Worm (Caenorhabditis elegans) whole organism, L4 larva: ENCODE results near the gene F13B12.6.
A peak's percentile ranks its signal among the peaks of the same experiment; 100 is the strongest.

Source experiments
- F26F4.8 ChIP-seq: fragments of 200-800 bp; sonication (Bioruptor generic); conservative IDR thresholded peaks from 2 replicates; pipeline ENCODE4 v1.3.6; 2022; ENCODE audit warnings: missing genetic modification characterization, missing compliant biosample characterization
- F49E8.2 ChIP-seq: sonication (generic microtip); optimal IDR thresholded peaks from 2 replicates; lab custom pipeline; 2016; ENCODE audit warnings: missing compliant biosample characterization, mild to moderate bottlenecking, missing genetic modification characterization, borderline replicate concordance
- R02D3.7 ChIP-seq: fragments of 150-350 bp; sonication (generic microtip); optimal IDR thresholded peaks from 3 replicates; lab custom pipeline; 2014; ENCODE audit warnings: missing biosample characterization, missing genetic modification characterization
- T20F7.1 ChIP-seq: fragments of 200-800 bp; sonication (Bioruptor generic); optimal IDR thresholded peaks from 2 replicates; lab custom pipeline; 2018; ENCODE audit warnings: mild to moderate bottlenecking, missing genetic modification characterization, missing compliant biosample characterization
- Y105C5A.15 ChIP-seq: fragments of 200-800 bp; sonication (Bioruptor generic); IDR thresholded peaks from 2 replicates; pipeline ENCODE4 v1.3.6; 2022; ENCODE audit warnings: missing genetic modification characterization, missing compliant biosample characterization
- Y48G9A.11 ChIP-seq: fragments of 200-800 bp; sonication (Bioruptor generic); IDR thresholded peaks from 2 replicates; pipeline ENCODE4 v1.3.6; 2022; ENCODE audit warnings: missing genetic modification reagents, missing genetic modification characterization, missing compliant biosample characterization
- Y75B8A.6 ChIP-seq: fragments of 200-800 bp; sonication (Bioruptor generic); IDR thresholded peaks from 2 replicates; pipeline ENCODE4 v1.3.6; 2022; ENCODE audit warnings: missing genetic modification reagents, missing genetic modification characterization, missing compliant biosample characterization
- aha-1 ChIP-seq: fragments of 150-350 bp; peaks from one replicate; lab custom pipeline; 2014; ENCODE audit warnings: missing biosample characterization, missing genetic modification characterization
- arid-1 ChIP-seq: fragments of 200-800 bp; sonication (Bioruptor generic); conservative IDR thresholded peaks from 2 replicates; pipeline ENCODE4 v1.3.6; 2022; ENCODE audit warnings: missing genetic modification reagents, missing genetic modification characterization, missing compliant biosample characterization
- ceh-62 ChIP-seq: sonication (generic microtip); optimal IDR thresholded peaks from 2 replicates; lab custom pipeline; 2017; ENCODE audit warnings: missing biosample characterization, missing genetic modification characterization
- cey-2 ChIP-seq: sonication (generic microtip); optimal IDR thresholded peaks from 3 replicates; lab custom pipeline; 2017; ENCODE audit warnings: missing genetic modification characterization, mild to moderate bottlenecking, missing compliant biosample characterization, antibody characterized with exemption, borderline replicate concordance; ENCODE audit not compliant: insufficient read depth
- daf-16 ChIP-seq, 3 experiments: sonication (generic microtip); optimal IDR thresholded peaks; 2 replicates each; lab custom pipeline; 2016 to 2017; ENCODE audit warnings: missing genetic modification characterization in 3 of 3, missing genetic modification reagents in 3 of 3, mild to moderate bottlenecking in 2 of 3, missing compliant biosample characterization in 2 of 3, missing biosample characterization in 1 of 3, moderate library complexity in 1 of 3
- daf-19 ChIP-seq: fragments of 200-800 bp; sonication (Bioruptor generic); conservative IDR thresholded peaks from 2 replicates; pipeline ENCODE4 v1.3.6; 2022; ENCODE audit warnings: missing genetic modification characterization, missing compliant biosample characterization
- dve-1 ChIP-seq: sonication (generic microtip); optimal IDR thresholded peaks from 2 replicates; lab custom pipeline; 2017; ENCODE audit warnings: antibody characterized with exemption, mild to moderate bottlenecking, missing genetic modification characterization, missing compliant biosample characterization; ENCODE audit not compliant: insufficient read depth
- hlh-11 ChIP-seq: fragments of 200-800 bp; sonication (Bioruptor generic); optimal IDR thresholded peaks from 2 replicates; lab custom pipeline; 2018; ENCODE audit warnings: mild to moderate bottlenecking, missing genetic modification characterization, missing compliant biosample characterization
- hlh-30 ChIP-seq: sonication (generic microtip); optimal IDR thresholded peaks from 2 replicates; lab custom pipeline; 2017; ENCODE audit warnings: antibody characterized with exemption, mild to moderate bottlenecking, missing genetic modification characterization, missing compliant biosample characterization; ENCODE audit not compliant: insufficient read depth
- hmg-1.1 ChIP-seq: fragments of 200-800 bp; sonication (Bioruptor generic); IDR thresholded peaks from 2 replicates; pipeline ENCODE4 v1.3.6; 2022; ENCODE audit warnings: missing genetic modification reagents, missing genetic modification characterization, missing compliant biosample characterization
- jun-1 ChIP-seq: fragments of 150-350 bp; optimal IDR thresholded peaks from 2 replicates; lab custom pipeline; 2014; ENCODE audit warnings: missing biosample characterization, missing genetic modification reagents, missing genetic modification characterization
- lin-15B ChIP-seq: fragments of 150-350 bp; sonication (generic microtip); optimal IDR thresholded peaks from 3 replicates; lab custom pipeline; 2014; ENCODE audit warnings: missing biosample characterization, missing genetic modification characterization
- lin-39 ChIP-seq: fragments of 150-350 bp; optimal IDR thresholded peaks from 2 replicates; lab custom pipeline; 2014; ENCODE audit warnings: missing biosample characterization, missing genetic modification reagents, missing genetic modification characterization
- mdl-1 ChIP-seq, 2 experiments: fragments of 150-350 bp in 1 of 2; sonication (generic microtip) in 1 of 2; optimal IDR thresholded peaks; 2 replicates each; lab custom pipeline; 2014 to 2017; ENCODE audit warnings: missing biosample characterization in 2 of 2, missing genetic modification characterization in 2 of 2
- mep-1 ChIP-seq: fragments of 150-350 bp; sonication (generic microtip); optimal IDR thresholded peaks from 3 replicates; lab custom pipeline; 2014; ENCODE audit warnings: missing biosample characterization, missing genetic modification characterization
- mxl-2 ChIP-seq: fragments of 200-800 bp; sonication (Bioruptor generic); conservative IDR thresholded peaks from 2 replicates; pipeline ENCODE4 v1.3.6; 2022; ENCODE audit warnings: missing genetic modification reagents, missing genetic modification characterization, missing compliant biosample characterization
- nhr-237 ChIP-seq: sonication (generic microtip); optimal IDR thresholded peaks from 2 replicates; lab custom pipeline; 2017; ENCODE audit warnings: missing biosample characterization, missing genetic modification characterization
- nhr-28 ChIP-seq: fragments of 150-350 bp; optimal IDR thresholded peaks from 2 replicates; lab custom pipeline; 2014; ENCODE audit warnings: missing biosample characterization, missing genetic modification characterization
- nhr-41 ChIP-seq: fragments of 200-800 bp; sonication (Bioruptor generic); IDR thresholded peaks from 2 replicates; pipeline ENCODE4 v1.3.6; 2022; ENCODE audit warnings: missing genetic modification reagents, missing genetic modification characterization, missing compliant biosample characterization
- nhr-6 ChIP-seq: fragments of 150-350 bp; optimal IDR thresholded peaks from 2 replicates; lab custom pipeline; 2014; ENCODE audit warnings: missing biosample characterization, missing genetic modification characterization
- nhr-76 ChIP-seq: fragments of 150-350 bp; optimal IDR thresholded peaks from 2 replicates; lab custom pipeline; 2014; ENCODE audit warnings: missing biosample characterization, missing genetic modification characterization
- pha-4 ChIP-seq, 2 experiments: fragments of 150-350 bp in 1 of 2; fragments of 200-800 bp in 1 of 2; sonication (Bioruptor generic) in 1 of 2; IDR thresholded peaks in 1 of 2; optimal IDR thresholded peaks in 1 of 2; 2 replicates each; pipeline versions ENCODE4 v1.3.6 to Lab custom; 2014 to 2022; ENCODE audit warnings: missing genetic modification characterization in 2 of 2, missing genetic modification reagents in 2 of 2, missing biosample characterization in 1 of 2, missing compliant biosample characterization in 1 of 2
- pqm-1 ChIP-seq: sonication (generic microtip); optimal IDR thresholded peaks from 2 replicates; lab custom pipeline; 2017; ENCODE audit warnings: missing biosample characterization, missing genetic modification characterization
- rbr-2 ChIP-seq: sonication (generic microtip); optimal IDR thresholded peaks from 2 replicates; lab custom pipeline; 2016; ENCODE audit warnings: missing genotype, missing genetic modification characterization, missing compliant biosample characterization
- sdz-12 ChIP-seq: fragments of 200-800 bp; sonication (Bioruptor generic); optimal IDR thresholded peaks from 2 replicates; lab custom pipeline; 2018; ENCODE audit warnings: mild to moderate bottlenecking, missing genetic modification characterization, missing compliant biosample characterization
- spr-3 ChIP-seq: fragments of 200-800 bp; sonication (Bioruptor generic); optimal IDR thresholded peaks from 2 replicates; lab custom pipeline; 2018; ENCODE audit warnings: mild to moderate bottlenecking, missing genetic modification characterization, missing compliant biosample characterization
- tag-97 ChIP-seq: fragments of 200-800 bp; sonication (Bioruptor generic); IDR thresholded peaks from 2 replicates; pipeline ENCODE4 v1.3.6; 2022; ENCODE audit warnings: missing genetic modification characterization, missing compliant biosample characterization
- tra-1 ChIP-seq: fragments of 200-800 bp; sonication (Bioruptor generic); IDR thresholded peaks from 2 replicates; pipeline ENCODE4 v1.3.6; 2022; ENCODE audit warnings: missing genetic modification reagents, missing genetic modification characterization, missing compliant biosample characterization

The F13B12.6 gene

DNA sequence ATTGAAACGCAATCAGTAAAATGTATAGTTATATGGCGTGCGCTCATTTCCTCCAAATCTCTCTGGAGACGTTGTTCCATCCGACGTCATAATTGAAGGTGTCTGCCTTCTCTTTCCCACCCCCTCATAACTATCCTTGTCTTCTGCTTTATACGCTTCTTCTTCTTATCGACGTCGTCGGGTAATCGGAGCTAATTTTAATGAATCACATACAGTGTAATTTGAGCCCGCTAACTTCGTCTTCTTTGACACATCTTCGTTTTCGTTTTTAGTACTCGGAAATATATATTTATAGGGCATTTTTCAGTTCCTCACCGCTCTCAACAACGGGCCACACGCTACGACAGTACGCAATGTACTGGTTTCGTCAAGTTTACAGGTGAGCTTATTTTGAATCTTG lies 18.7 kb upstream of the F13B12.6 start, which contains the start of gene ins-1:
Gene ins-1 (plus strand): TSS at position 301 of the 400 bp plus-strand sequence.
- no peak for TF ChIP-seq F26F4.8 (GFP tag; lab: Robert Waterston, UW)
- TF ChIP-seq nhr-41 (GFP tag; lab: Robert Waterston, UW): no peak
- TF ChIP-seq daf-19 (GFP tag; lab: Robert Waterston, UW): no peak
- no peak for TF ChIP-seq lin-15B (tag; lab: Kevin White, UChicago)
- TF ChIP-seq daf-16 (GFP tag; optimal IDR thresholded peaks at IDR 0.05; lab: Kevin White, UChicago): no peak
- no peak for TF ChIP-seq daf-16 (tag; optimal IDR thresholded peaks at IDR 0.05; lab: Kevin White, UChicago)
- TF ChIP-seq lin-39 (tag; lab: Kevin White, UChicago): no peak
- no peak for TF ChIP-seq Y105C5A.15 (GFP tag; lab: Robert Waterston, UW)
- no peak for TF ChIP-seq ceh-62 (tag; lab: Kevin White, UChicago)
- no peak for TF ChIP-seq R02D3.7
- TF ChIP-seq, all 104 proteins: peak for 0

DNA sequence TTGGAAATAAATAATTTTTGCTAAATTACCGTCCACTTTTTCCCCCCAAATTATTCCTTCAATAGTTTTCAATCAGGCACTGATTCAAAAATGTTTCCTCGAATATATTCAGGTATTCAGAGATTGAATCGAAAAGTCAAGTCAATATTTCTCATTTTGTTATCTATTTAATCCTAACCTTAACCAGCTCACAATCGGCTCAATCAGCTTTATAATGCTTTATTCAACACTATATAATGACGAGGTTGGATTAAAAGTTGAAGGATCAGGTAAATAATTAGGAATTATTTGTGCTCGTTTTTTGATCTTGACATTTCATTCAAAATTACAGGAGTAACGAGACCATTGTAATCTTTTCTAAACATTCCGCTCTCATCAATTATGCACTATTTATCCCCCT lies 12.8 kb upstream of the F13B12.6 start:
- peak; percentile 56 for TF ChIP-seq aha-1 (tag; lab: Kevin White, UChicago)
- TF ChIP-seq rbr-2: no peak
- TF ChIP-seq nhr-237 (tag; lab: Kevin White, UChicago): no peak

DNA sequence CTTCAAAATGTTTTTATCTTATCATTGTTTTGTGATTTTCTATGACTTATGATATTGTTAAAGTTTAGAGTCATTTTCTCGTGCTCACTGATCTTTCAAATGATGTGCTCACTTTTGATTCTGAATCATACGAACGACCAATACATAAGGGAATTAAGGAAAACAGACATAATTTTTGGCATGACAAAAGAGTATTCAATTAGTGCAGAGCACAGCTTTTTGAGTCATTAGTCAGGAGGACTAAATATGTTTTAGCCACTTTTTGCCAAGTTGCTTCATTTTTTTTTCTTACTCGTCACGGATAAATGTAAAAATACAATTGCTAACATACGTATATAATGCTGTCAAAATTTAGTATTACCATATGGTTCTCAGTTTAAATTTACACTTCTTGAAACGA lies 11.4 kb upstream of the F13B12.6 start, which contains the start of gene F13B12.2:
Gene F13B12.2 (minus strand): TSS at position 2 of the 400 bp plus-strand sequence.
- TF ChIP-seq mxl-2 (GFP tag; lab: Robert Waterston, UW) (no peak), jun-1 (no peak), daf-16 (GFP tag; optimal IDR thresholded peaks at IDR 0.05; lab: Kevin White, UChicago) (no peak), daf-16 (tag; optimal IDR thresholded peaks at IDR 0.05; lab: Kevin White, UChicago) (peak; percentile 50), spr-3 (no peak), Y75B8A.6 (GFP tag; lab: Robert Waterston, UW) (no peak), arid-1 (GFP tag; lab: Robert Waterston, UW) (no peak), hlh-11 (tag; lab: Kevin White, UChicago) (no peak), hmg-1.1 (GFP tag; lab: Robert Waterston, UW) (no peak), F49E8.2 (tag; lab: Kevin White, UChicago) (no peak), nhr-28 (peak; percentile 29), tra-1 (GFP tag; lab: Robert Waterston, UW) (no peak), tag-97 (GFP tag; lab: Robert Waterston, UW) (no peak), nhr-76 (tag; lab: Kevin White, UChicago) (no peak), hlh-30 (peak; percentile 24), pqm-1 (tag; lab: Kevin White, UChicago) (peak; percentile 15)

DNA sequence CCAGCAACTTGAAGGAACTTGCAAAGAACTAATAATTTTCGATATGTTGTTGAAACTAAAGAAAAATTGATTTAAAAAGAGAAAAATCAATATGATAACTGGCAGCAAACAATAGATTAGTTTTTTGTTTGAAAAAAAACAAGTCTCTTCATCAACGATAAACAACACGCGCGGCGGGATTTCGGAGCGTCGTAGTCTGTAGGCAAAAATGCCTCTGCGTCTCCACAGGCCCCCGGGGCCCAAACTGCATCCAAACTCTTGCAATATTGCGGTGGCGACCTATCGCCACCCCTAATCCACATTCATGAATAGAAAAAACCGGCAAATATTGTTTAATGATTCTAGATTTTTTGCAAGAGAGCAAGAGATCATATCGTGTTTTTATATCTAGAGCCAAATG lies 7.4 kb upstream of the F13B12.6 start:
- peak; percentile 24 for TF ChIP-seq hlh-30
- no peak for TF ChIP-seq jun-1
- peak; percentile 100 for TF ChIP-seq Y48G9A.11
- TF ChIP-seq nhr-6 (tag; lab: Kevin White, UChicago): peak; percentile 42
- TF ChIP-seq pha-4 (GFP tag; IDR thresholded peaks at IDR 0.05; lab: Robert Waterston, UW): no peak
- no peak for TF ChIP-seq pha-4 (tag; optimal IDR thresholded peaks at IDR 0.05; lab: Kevin White, UChicago)
- TF ChIP-seq dve-1 (tag; lab: Kevin White, UChicago): peak; percentile 47
- peak; percentile 27 for TF ChIP-seq nhr-28
- TF ChIP-seq mdl-1 (tag; optimal IDR thresholded peaks at IDR 0.05; lab: Kevin White, UChicago): peak in 1 of 2 experiments; percentile 1
- peak; percentile 94 for TF ChIP-seq T20F7.1 (GFP tag; lab: Kevin White, UChicago)
- no peak for TF ChIP-seq sdz-12 (GFP tag; lab: Kevin White, UChicago)
- TF ChIP-seq cey-2 (tag; lab: Kevin White, UChicago): no peak
- no peak for TF ChIP-seq daf-16 (GFP tag; optimal IDR thresholded peaks at IDR 0.05; lab: Kevin White, UChicago)
- peak; percentile 45 for TF ChIP-seq daf-16 (tag; optimal IDR thresholded peaks at IDR 0.05; lab: Kevin White, UChicago)
- peak; percentile 82 for TF ChIP-seq aha-1 (tag; lab: Kevin White, UChicago)
- peak; percentile 29 for TF ChIP-seq mep-1 (tag; lab: Kevin White, UChicago)
